Worm (Caenorhabditis elegans) whole organism, L4 larva: Measurements from ENCODE around the gene lips-10.

Source experiments
- ceh-82 ChIP-seq: sonication (generic microtip); optimal IDR thresholded peaks from 2 replicates; lab custom pipeline; 2017; ENCODE audit warnings: missing biosample characterization, missing genetic modification characterization
- hmg-1.1 ChIP-seq: fragments of 200-800 bp; sonication (Bioruptor generic); IDR thresholded peaks from 2 replicates; pipeline ENCODE4 v1.3.6; 2022; ENCODE audit warnings: missing genetic modification reagents, missing genetic modification characterization, missing compliant biosample characterization
- mdt-29 ChIP-seq: fragments of 200-800 bp; sonication (Bioruptor generic); IDR thresholded peaks from 2 replicates; pipeline ENCODE4 v1.3.6; 2022; ENCODE audit warnings: missing genetic modification reagents, missing genetic modification characterization, missing compliant biosample characterization
- saeg-2 ChIP-seq: fragments of 200-800 bp; sonication (Bioruptor generic); IDR thresholded peaks from 2 replicates; pipeline ENCODE4 v1.3.6; 2022; ENCODE audit warnings: missing genetic modification reagents, missing genetic modification characterization, missing compliant biosample characterization
- ztf-11 ChIP-seq: fragments of 150-350 bp; optimal IDR thresholded peaks from 2 replicates; lab custom pipeline; 2014; ENCODE audit warnings: missing biosample characterization, missing genetic modification characterization

ce11 chrII:8419015-8419414, 20.0 kb upstream of the lips-10 start:
- TF ChIP-seq mdt-29 (GFP tag; lab: Robert Waterston, UW) (no peak), ztf-11 (tag; lab: Kevin White, UChicago) (no peak), saeg-2 (GFP tag; lab: Robert Waterston, UW) (no peak), ceh-82 (tag; lab: Kevin White, UChicago) (no peak), hmg-1.1 (no peak)
